Worm (Caenorhabditis elegans): Measurements from ENCODE around the gene srab-8.

DNA sequence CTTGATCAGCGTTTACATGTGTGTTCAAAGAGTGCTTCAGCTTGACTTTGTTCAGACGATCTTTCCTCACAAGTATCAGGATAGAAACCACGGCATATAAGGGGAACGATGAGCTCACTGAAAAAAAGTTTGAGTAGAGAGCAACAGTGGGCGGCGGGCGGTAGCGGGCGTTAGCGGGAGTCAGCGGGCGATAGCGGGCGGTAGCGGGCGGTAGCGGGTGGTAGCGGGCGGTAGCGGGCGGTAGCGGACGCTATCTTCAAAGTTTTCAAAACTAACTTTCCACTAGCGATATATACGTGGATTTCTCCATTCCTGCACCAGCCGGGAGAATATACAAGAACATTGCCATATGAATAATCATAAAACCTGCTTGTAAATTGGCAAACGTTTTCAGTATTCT is 31.0 kb upstream of the srab-8 start:
- TF ChIP-seq unc-62 (GFP tag; optimal IDR thresholded peaks at IDR 0.05) (no peak), elt-3 (tag; optimal IDR thresholded peaks at IDR 0.05) (no peak), dmd-4 (tag; optimal IDR thresholded peaks at IDR 0.05) (no peak), ama-1 (optimal IDR thresholded peaks at IDR 0.05) (no peak), ceh-82 (tag; optimal IDR thresholded peaks at IDR 0.05) (no peak)

All from whole organism, L2 larva.